Worm (Caenorhabditis elegans): Measurements from ENCODE around the gene nol-10.

ce11 chrIV:7585273-7585882 lies 5.0 kb downstream of the nol-10 start:
- TF ChIP-seq sem-4 (tag; optimal IDR thresholded peaks at IDR 0.05) (no peak), nhr-6 (tag; optimal IDR thresholded peaks at IDR 0.05) (no peak), nhr-11 (tag; optimal IDR thresholded peaks at IDR 0.05) (no peak), mdl-1 (tag; optimal IDR thresholded peaks at IDR 0.05) (no peak), nhr-12 (tag; optimal IDR thresholded peaks at IDR 0.05) (no peak)
